Fruit fly (Drosophila melanogaster): ENCODE data around the gene lectin-28C.

- no peak for TF ChIP-seq Myc (optimal IDR thresholded peaks at IDR 0.05)
- TF ChIP-seq h (optimal IDR thresholded peaks at IDR 0.05) = no peak
- no peak for TF ChIP-seq psq (optimal IDR thresholded peaks at IDR 0.05)
- no peak for TF ChIP-seq Sin3A (optimal IDR thresholded peaks at IDR 0.05)
- TF ChIP-seq insv (optimal IDR thresholded peaks at IDR 0.05) = no peak
Observed at dm6 chr2L:7890654-7891114, 33.8 kb downstream of the lectin-28C start, which contains the start of gene Spn28Db.

All from Kc167 (cell line).